Worm (Caenorhabditis elegans): ENCODE results near the gene tag-30.

tag-30 gene

DNA sequence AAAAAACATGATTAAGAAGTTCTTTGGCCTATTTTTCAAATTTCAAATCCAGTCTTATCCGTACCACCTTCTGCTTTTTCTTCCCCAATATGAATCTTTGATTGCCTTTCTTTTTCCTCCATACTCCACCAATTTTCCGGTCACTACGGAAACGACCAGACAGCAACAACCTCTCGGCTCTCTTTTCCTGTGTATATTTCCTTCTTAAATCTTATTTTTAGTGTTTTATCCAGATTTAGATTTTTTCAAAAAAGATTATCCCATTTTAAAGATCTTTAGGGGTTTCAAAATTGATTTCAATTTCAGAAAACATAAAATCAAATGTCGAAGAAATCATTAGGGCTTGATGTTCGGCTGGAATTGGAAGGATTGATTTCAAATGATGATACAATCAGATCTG, 9.3 kb upstream of the tag-30 start, which contains the start of gene trpa-1:
Gene trpa-1, plus strand, starts transcription at position 301 of the 400 bp plus-strand sequence.
- TF ChIP-seq lin-15B (tag; optimal IDR thresholded peaks at IDR 0.05) (no peak), elt-3 (tag; optimal IDR thresholded peaks at IDR 0.05) (no peak), nhr-237 (tag; optimal IDR thresholded peaks at IDR 0.05) (no peak), unc-130 (tag; optimal IDR thresholded peaks at IDR 0.05) (no peak)

DNA sequence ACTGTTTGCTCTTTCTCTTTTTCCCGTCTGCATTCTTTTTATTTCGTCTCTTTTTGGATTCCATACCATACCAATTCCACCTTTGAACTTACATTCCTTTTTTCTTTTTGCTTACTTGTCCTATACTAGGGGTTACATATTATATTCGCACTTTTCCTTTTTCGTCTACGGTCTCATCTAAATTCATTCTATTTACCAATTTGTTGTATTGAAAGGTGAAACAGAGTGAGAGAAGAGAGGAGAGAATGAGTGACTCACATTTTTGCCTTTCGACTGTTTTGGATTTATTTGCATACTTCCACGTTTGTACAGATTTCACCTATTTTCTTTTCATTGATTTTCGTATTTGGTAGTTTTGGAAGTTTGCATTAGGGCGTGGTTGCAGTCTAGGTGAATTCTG, 8.5 kb upstream of the tag-30 start:
- TF ChIP-seq nhr-71 (tag; optimal IDR thresholded peaks at IDR 0.05) (no peak), isw-1 (GFP tag; IDR thresholded peaks at IDR 0.05) (no peak), blmp-1 (tag; optimal IDR thresholded peaks at IDR 0.05) (peak; percentile 32), aly-2 (tag; optimal IDR thresholded peaks at IDR 0.05) (no peak)

DNA sequence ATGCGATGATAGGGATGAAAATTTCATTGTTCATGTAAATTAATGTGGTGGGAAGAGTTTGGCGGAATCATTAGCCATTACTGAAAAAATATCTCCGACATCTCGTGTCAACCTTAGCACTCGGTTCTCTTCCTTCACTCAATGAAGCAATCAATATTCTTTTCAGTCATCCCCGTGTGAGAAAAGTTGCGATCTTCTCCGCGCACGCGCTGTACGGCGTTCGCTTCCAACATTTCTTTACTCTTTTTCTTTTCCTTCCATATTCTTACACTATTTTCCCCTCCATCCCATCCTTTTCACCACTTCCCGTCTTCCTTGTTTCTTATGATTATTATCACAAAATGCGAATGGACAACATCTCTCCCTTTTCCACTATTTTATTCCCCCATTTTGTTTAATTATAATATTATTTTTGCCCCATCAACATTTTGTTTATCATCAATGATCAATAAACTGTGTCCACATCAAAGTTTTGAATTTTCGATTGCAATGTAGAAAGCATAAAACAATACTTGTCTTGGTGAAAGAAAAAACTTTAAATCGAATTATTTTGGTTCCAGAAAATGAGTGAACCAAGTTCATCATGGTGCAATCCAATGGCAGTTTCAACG, 5.1 kb upstream of the tag-30 start, which contains the start of gene mob-1:
Gene mob-1, plus strand, starts transcription at position 561 of the 611 bp plus-strand sequence.
- TF ChIP-seq efl-1 (optimal IDR thresholded peaks at IDR 0.05): no peak
- TF ChIP-seq efl-1 (GFP tag; optimal IDR thresholded peaks at IDR 0.05 in 1 of 2): peak in 1 of 2 experiments; percentile 70
- no peak for TF ChIP-seq fos-1 (tag; optimal IDR thresholded peaks at IDR 0.05)
- peak; percentile 9 for TF ChIP-seq nhr-85 (tag)
- TF ChIP-seq lin-14 (GFP tag; optimal IDR thresholded peaks at IDR 0.05): peak; percentile 20
- TF ChIP-seq fkh-4 (tag; optimal IDR thresholded peaks at IDR 0.05; ENCODE audit: borderline replicate concordance): no peak
- TF ChIP-seq nhr-90 (tag; optimal IDR thresholded peaks at IDR 0.05; ENCODE audit: poor library complexity): peak; percentile 3
- TF ChIP-seq nhr-47 (tag; optimal IDR thresholded peaks at IDR 0.05): no peak
- TF ChIP-seq mab-9 (GFP tag; IDR thresholded peaks at IDR 0.05): no peak
- peak; percentile 35 for TF ChIP-seq blmp-1 (tag; optimal IDR thresholded peaks at IDR 0.05)
- no peak for TF ChIP-seq ceh-8 (GFP tag; optimal IDR thresholded peaks at IDR 0.05)
- TF ChIP-seq snpc-4 (tag; optimal IDR thresholded peaks at IDR 0.05): no peak

DNA sequence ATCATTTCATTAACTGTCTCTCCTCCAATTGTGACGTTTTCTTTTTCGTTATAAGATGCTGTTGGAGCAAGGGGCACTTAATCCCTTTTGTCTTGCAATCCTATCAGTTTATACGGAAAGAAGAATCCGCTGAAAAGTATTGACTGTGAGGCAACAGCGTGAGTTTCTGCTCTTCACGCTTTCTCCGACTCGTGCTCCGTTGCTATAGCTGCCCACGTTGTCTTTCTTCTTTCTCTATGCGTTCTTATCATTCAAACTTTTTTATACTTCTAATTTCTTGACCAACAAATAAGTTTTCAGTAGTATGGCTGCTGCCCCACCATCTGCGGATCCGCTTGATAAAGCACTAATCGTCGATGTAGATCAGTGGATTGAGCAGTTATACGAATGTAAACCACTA, 3.2 kb upstream of the tag-30 start, which contains the start of gene let-92:
Gene let-92, plus strand, starts transcription at position 301 of the 400 bp plus-strand sequence.
- no peak for TF ChIP-seq lin-35 (GFP tag; optimal IDR thresholded peaks at IDR 0.05)
- TF ChIP-seq efl-1 (optimal IDR thresholded peaks at IDR 0.05): no peak
- no peak for TF ChIP-seq efl-1 (GFP tag; optimal IDR thresholded peaks at IDR 0.05 in 1 of 2)
- no peak for TF ChIP-seq fos-1 (tag; optimal IDR thresholded peaks at IDR 0.05)
- TF ChIP-seq skn-1 (tag; optimal IDR thresholded peaks at IDR 0.05): no peak
- TF ChIP-seq nhr-47 (tag; optimal IDR thresholded peaks at IDR 0.05): no peak
- no peak for TF ChIP-seq vab-15 (tag; optimal IDR thresholded peaks at IDR 0.05)
- TF ChIP-seq dpl-1 (GFP tag; optimal IDR thresholded peaks at IDR 0.05): no peak
- no peak for TF ChIP-seq nhr-237 (tag; optimal IDR thresholded peaks at IDR 0.05)
- TF ChIP-seq aly-2 (tag; optimal IDR thresholded peaks at IDR 0.05): no peak
- no peak for TF ChIP-seq unc-62 (GFP tag; optimal IDR thresholded peaks at IDR 0.05)
- TF ChIP-seq hpl-2 (GFP tag; optimal IDR thresholded peaks at IDR 0.05): no peak
- no peak for TF ChIP-seq ceh-88 (GFP tag; IDR thresholded peaks at IDR 0.05)
- TF ChIP-seq xbp-1 (tag; optimal IDR thresholded peaks at IDR 0.05): no peak
- no peak for TF ChIP-seq ceh-90 (tag; optimal IDR thresholded peaks at IDR 0.05)
- no peak for TF ChIP-seq fkh-10 (GFP tag; optimal IDR thresholded peaks at IDR 0.05)
- TF ChIP-seq unc-30 (tag; optimal IDR thresholded peaks at IDR 0.05): no peak
- no peak for TF ChIP-seq unc-130 (tag; optimal IDR thresholded peaks at IDR 0.05)
- no peak for TF ChIP-seq ceh-63 (GFP tag; optimal IDR thresholded peaks at IDR 0.05)
- TF ChIP-seq isw-1 (GFP tag; IDR thresholded peaks at IDR 0.05): no peak

DNA sequence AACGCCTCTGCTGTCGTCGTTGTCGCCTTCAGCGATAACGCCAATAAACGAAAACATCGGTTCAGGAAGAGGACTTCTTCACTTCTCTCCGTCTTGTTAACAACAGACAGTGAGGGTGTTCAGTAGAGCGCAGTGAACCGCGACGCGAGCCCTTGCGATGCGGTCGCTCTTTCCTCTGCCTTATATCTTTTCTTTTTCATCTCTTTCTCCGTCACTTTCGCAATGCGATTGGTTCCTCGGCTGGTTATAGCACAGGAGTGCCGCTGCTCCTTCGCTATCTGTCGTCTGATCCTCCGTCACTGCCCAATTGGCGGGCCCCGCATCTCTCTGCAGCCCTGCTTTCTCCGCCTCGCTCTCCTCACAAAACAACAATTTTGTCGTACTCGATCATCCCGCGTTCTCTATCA, 2.2 kb upstream of the tag-30 start:
- TF ChIP-seq lin-14 (GFP tag; optimal IDR thresholded peaks at IDR 0.05) (peak; percentile 94), unc-86 (tag; optimal IDR thresholded peaks at IDR 0.05) (peak; percentile 61), snu-23 (GFP tag; optimal IDR thresholded peaks at IDR 0.05) (peak; percentile 78), tbx-2 (tag; optimal IDR thresholded peaks at IDR 0.05) (peak; percentile 69), egl-27 (tag; optimal IDR thresholded peaks at IDR 0.05) (peak in 1 of 2 experiments; percentile 35), fkh-8 (tag; optimal IDR thresholded peaks at IDR 0.05) (peak; percentile 91), rnt-1 (tag; optimal IDR thresholded peaks at IDR 0.05) (peak; percentile 62), skn-1 (tag; optimal IDR thresholded peaks at IDR 0.05) (peak; percentile 81), C16A3.4 (tag; optimal IDR thresholded peaks at IDR 0.05) (peak; percentile 56), lin-35 (GFP tag; optimal IDR thresholded peaks at IDR 0.05) (peak; percentile 48 to 68), egl-13 (tag; optimal IDR thresholded peaks at IDR 0.05) (peak; percentile 51), fos-1 (tag; optimal IDR thresholded peaks at IDR 0.05) (peak; percentile 38), lir-3 (tag; optimal IDR thresholded peaks at IDR 0.05; ENCODE audit: poor library complexity) (peak; percentile 32), sptf-1 (tag; optimal IDR thresholded peaks at IDR 0.05) (no peak), snpc-4 (tag; optimal IDR thresholded peaks at IDR 0.05) (peak; percentile 14), dpl-1 (GFP tag; optimal IDR thresholded peaks at IDR 0.05) (peak; percentile 9 to 63 (median 51)), mef-2 (tag; optimal IDR thresholded peaks at IDR 0.05) (peak; percentile 50), ceh-82 (tag; optimal IDR thresholded peaks at IDR 0.05) (peak; percentile 53 to 89 (median 61)), nhr-71 (tag; optimal IDR thresholded peaks at IDR 0.05) (peak; percentile 83)

Measured in whole organism, L1 larva.